Fruit fly (Drosophila melanogaster) whole organism, adult: ENCODE measurements around the gene InR.

Experiments used
- CG12768 ChIP-seq: fragments of 200-800 bp; sonication (Bioruptor generic); optimal IDR thresholded peaks from 2 replicates; lab custom pipeline; 2017; ENCODE audit warnings: missing biosample characterization, missing genetic modification characterization, mild to moderate bottlenecking, moderate library complexity, missing genetic modification reagents
- CG1620 ChIP-seq: fragments of 200-800 bp; sonication (Bioruptor generic); optimal IDR thresholded peaks from 2 replicates; lab custom pipeline; 2016; ENCODE audit warnings: missing biosample characterization, missing genetic modification characterization
- Hr96 ChIP-seq: fragments of 200-800 bp; sonication (Bioruptor generic); optimal IDR thresholded peaks from 2 replicates; lab custom pipeline; 2016; ENCODE audit warnings: missing biosample characterization, missing genetic modification characterization
- Mnt ChIP-seq: fragments of 200-800 bp; sonication (Bioruptor generic); optimal IDR thresholded peaks from 2 replicates; lab custom pipeline; 2016; ENCODE audit warnings: missing biosample characterization, mild to moderate bottlenecking, missing genetic modification characterization
- cic ChIP-seq: fragments of 200-800 bp; sonication (Bioruptor generic); optimal IDR thresholded peaks from 2 replicates; lab custom pipeline; 2017; ENCODE audit warnings: missing biosample characterization, mild to moderate bottlenecking, missing genetic modification characterization, moderate library complexity
- kay ChIP-seq: fragments of 200-800 bp; sonication (Bioruptor generic); peaks from one replicate; lab custom pipeline; 2016; ENCODE audit warnings: missing biosample characterization, missing genetic modification characterization, borderline replicate concordance
- ovo ChIP-seq: fragments of 200-800 bp; sonication (Bioruptor generic); optimal IDR thresholded peaks from 2 replicates; lab custom pipeline; 2016; ENCODE audit warnings: missing biosample characterization, missing genetic modification characterization
- pad ChIP-seq: fragments of 200-800 bp; sonication (Bioruptor generic); optimal IDR thresholded peaks from 3 replicates; lab custom pipeline; 2017; ENCODE audit warnings: missing biosample characterization, missing genetic modification characterization, mild to moderate bottlenecking, moderate library complexity, missing genetic modification reagents
- toe ChIP-seq: fragments of 200-800 bp; sonication (Bioruptor generic); optimal IDR thresholded peaks from 2 replicates; lab custom pipeline; 2016; ENCODE audit warnings: missing biosample characterization, missing genetic modification characterization

dm6 chr3R:21561427-21561872 is 57.7 kb downstream of the InR start:
- TF ChIP-seq CG12768 (GFP tag; lab: Kevin White, UChicago) (no peak), Mnt (GFP tag; lab: Kevin White, UChicago) (no peak), kay (GFP tag; lab: Kevin White, UChicago) (no peak), pad (no peak), CG1620 (GFP tag; lab: Kevin White, UChicago) (no peak), ovo (GFP tag; lab: Kevin White, UChicago) (no peak), cic (no peak), Hr96 (GFP tag; lab: Kevin White, UChicago) (no peak), toe (GFP tag; lab: Kevin White, UChicago) (no peak)
